Worm (Caenorhabditis elegans): ENCODE results near the gene nhr-176.
A peak's percentile ranks its signal among the peaks of the same experiment; 100 is the strongest.

nhr-176 gene

DNA sequence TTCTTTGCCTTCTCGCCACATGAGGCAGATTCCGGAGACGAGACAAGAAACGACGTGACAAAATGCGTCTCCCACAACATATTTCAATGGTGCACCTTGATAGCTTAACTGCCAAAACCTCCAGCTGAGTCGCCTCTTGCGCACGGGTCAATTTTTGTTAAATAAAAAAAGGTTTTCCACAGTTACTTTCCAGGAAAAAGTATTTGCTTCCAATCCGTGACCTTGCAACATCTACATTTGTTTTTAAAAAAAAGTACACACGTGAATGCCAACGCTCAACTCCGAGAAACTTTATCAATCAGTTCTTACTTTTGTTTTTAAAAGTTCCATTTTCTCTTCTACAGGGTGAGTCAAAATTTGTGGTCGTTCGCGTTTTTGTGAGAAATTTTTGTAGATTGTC, 23.2 kb downstream of the nhr-176 start, which contains the start of gene F22B8.7:
F22B8.7 (plus strand) TSS at position 301 of the 400 bp plus-strand sequence.
- TF ChIP-seq unc-55 (GFP tag; optimal IDR thresholded peaks at IDR 0.05) (no peak), egl-27 (tag; optimal IDR thresholded peaks at IDR 0.05) (no peak), ceh-82 (tag; optimal IDR thresholded peaks at IDR 0.05) (no peak), C34F6.9 (tag; optimal IDR thresholded peaks at IDR 0.05) (no peak), lsy-2 (tag; optimal IDR thresholded peaks at IDR 0.05) (no peak), nhr-23 (tag; optimal IDR thresholded peaks at IDR 0.05) (no peak), ztf-11 (tag; optimal IDR thresholded peaks at IDR 0.05) (no peak), unc-39 (tag; optimal IDR thresholded peaks at IDR 0.05) (no peak), R02D3.7 (tag; optimal IDR thresholded peaks at IDR 0.05) (no peak), nhr-6 (tag; optimal IDR thresholded peaks at IDR 0.05) (no peak), ztf-4 (tag; optimal IDR thresholded peaks at IDR 0.05) (no peak), ceh-16 (tag; optimal IDR thresholded peaks at IDR 0.05) (no peak), peb-1 (tag; optimal IDR thresholded peaks at IDR 0.05) (no peak), lin-13 (GFP tag; optimal IDR thresholded peaks at IDR 0.05) (no peak), ZK546.5 (tag; optimal IDR thresholded peaks at IDR 0.05) (no peak), nhr-129 (tag; optimal IDR thresholded peaks at IDR 0.05) (no peak), zag-1 (tag; optimal IDR thresholded peaks at IDR 0.05) (no peak), sem-4 (tag; optimal IDR thresholded peaks at IDR 0.05) (no peak), elt-3 (tag; optimal IDR thresholded peaks at IDR 0.05) (no peak)

ce11 chrV:16094862-16095261, 23.7 kb downstream of the nhr-176 start:
- TF ChIP-seq nhr-129 (tag; optimal IDR thresholded peaks at IDR 0.05), result peak; percentile 47
- no peak for TF ChIP-seq ama-1 (optimal IDR thresholded peaks at IDR 0.05)
- TF ChIP-seq fos-1 (tag; optimal IDR thresholded peaks at IDR 0.05), result peak; percentile 26
- peak; percentile 57 for TF ChIP-seq sma-9 (GFP tag; optimal IDR thresholded peaks at IDR 0.05)
- TF ChIP-seq sma-9 (tag; optimal IDR thresholded peaks at IDR 0.05), result no peak
- TF ChIP-seq C34F6.9 (tag; optimal IDR thresholded peaks at IDR 0.05), result no peak

ce11 chrV:16099441-16099840, 28.3 kb downstream of the nhr-176 start, which contains the start of gene str-7:
str-7 (minus strand) TSS chrV:16099541.
- no peak for TF ChIP-seq nhr-23 (tag; optimal IDR thresholded peaks at IDR 0.05)
- no peak for TF ChIP-seq nhr-21 (tag; optimal IDR thresholded peaks at IDR 0.05)
- TF ChIP-seq fos-1 (tag; optimal IDR thresholded peaks at IDR 0.05), result no peak
- TF ChIP-seq nhr-11 (tag; optimal IDR thresholded peaks at IDR 0.05), result no peak
- TF ChIP-seq F13H6.1 (tag; optimal IDR thresholded peaks at IDR 0.05), result no peak
- TF ChIP-seq blmp-1 (tag; optimal IDR thresholded peaks at IDR 0.05; ENCODE audit: insufficient read depth), result no peak
- TF ChIP-seq ZK546.5 (tag; optimal IDR thresholded peaks at IDR 0.05), result no peak
- no peak for TF ChIP-seq snpc-4 (tag; optimal IDR thresholded peaks at IDR 0.05)

ce11 chrV:16100103-16100730, 29.1 kb downstream of the nhr-176 start, which contains the start of gene cth-1:
cth-1 (plus strand) TSS chrV:16100680.
- TF ChIP-seq fos-1 (tag; optimal IDR thresholded peaks at IDR 0.05), result peak; percentile 37
- TF ChIP-seq ama-1 (optimal IDR thresholded peaks at IDR 0.05), result no peak
- TF ChIP-seq crh-2 (tag; optimal IDR thresholded peaks at IDR 0.05), result no peak
- TF ChIP-seq sma-9 (GFP tag; optimal IDR thresholded peaks at IDR 0.05), result peak; percentile 84
- no peak for TF ChIP-seq sma-9 (tag; optimal IDR thresholded peaks at IDR 0.05)
- no peak for TF ChIP-seq ceh-16 (tag; optimal IDR thresholded peaks at IDR 0.05)

ce11 chrV:16103594-16103993, 32.5 kb downstream of the nhr-176 start, which contains the start of gene argk-1:
argk-1 (plus strand) TSS chrV:16103894.
- TF ChIP-seq lsy-2 (tag; optimal IDR thresholded peaks at IDR 0.05) (no peak), nhr-25 (tag; optimal IDR thresholded peaks at IDR 0.05) (no peak), Y55F3AM.14 (GFP tag; optimal IDR thresholded peaks at IDR 0.05) (no peak), nhr-6 (tag; optimal IDR thresholded peaks at IDR 0.05) (no peak), ZK546.5 (tag; optimal IDR thresholded peaks at IDR 0.05) (no peak), ceh-82 (tag; optimal IDR thresholded peaks at IDR 0.05) (no peak), skn-1 (tag; optimal IDR thresholded peaks at IDR 0.05) (no peak), elt-1 (tag; optimal IDR thresholded peaks at IDR 0.05) (no peak), C34F6.9 (tag; optimal IDR thresholded peaks at IDR 0.05) (no peak), snpc-4 (tag; optimal IDR thresholded peaks at IDR 0.05) (no peak), ama-1 (optimal IDR thresholded peaks at IDR 0.05) (no peak), aly-2 (tag; optimal IDR thresholded peaks at IDR 0.05) (no peak), egl-27 (tag; optimal IDR thresholded peaks at IDR 0.05) (no peak), crh-2 (tag; optimal IDR thresholded peaks at IDR 0.05) (no peak), lin-39 (tag; optimal IDR thresholded peaks at IDR 0.05) (no peak), ztf-11 (tag; optimal IDR thresholded peaks at IDR 0.05) (no peak), ceh-16 (tag; optimal IDR thresholded peaks at IDR 0.05) (no peak), gmeb-1 (tag; optimal IDR thresholded peaks at IDR 0.05) (no peak), nhr-21 (tag; optimal IDR thresholded peaks at IDR 0.05) (no peak), nhr-129 (tag; optimal IDR thresholded peaks at IDR 0.05) (no peak)
